Worm (Caenorhabditis elegans) whole organism, L4/young adult: ENCODE data around the gene Y105C5A.13.

Source experiments
- W03F9.2 ChIP-seq: fragments of 150-350 bp; optimal IDR thresholded peaks from 2 replicates; lab custom pipeline; 2014; ENCODE audit warnings: missing biosample characterization, missing genetic modification characterization
- dao-5 ChIP-seq: sonication (generic microtip); optimal IDR thresholded peaks from 2 replicates; lab custom pipeline; 2016; ENCODE audit warnings: missing genotype, missing genetic modification characterization, moderate library complexity, missing compliant biosample characterization
- him-1 ChIP-seq: sonication (generic microtip); optimal IDR thresholded peaks from 2 replicates; lab custom pipeline; 2016; ENCODE audit warnings: missing genotype, missing genetic modification reagents, missing genetic modification characterization, missing compliant biosample characterization

DNA sequence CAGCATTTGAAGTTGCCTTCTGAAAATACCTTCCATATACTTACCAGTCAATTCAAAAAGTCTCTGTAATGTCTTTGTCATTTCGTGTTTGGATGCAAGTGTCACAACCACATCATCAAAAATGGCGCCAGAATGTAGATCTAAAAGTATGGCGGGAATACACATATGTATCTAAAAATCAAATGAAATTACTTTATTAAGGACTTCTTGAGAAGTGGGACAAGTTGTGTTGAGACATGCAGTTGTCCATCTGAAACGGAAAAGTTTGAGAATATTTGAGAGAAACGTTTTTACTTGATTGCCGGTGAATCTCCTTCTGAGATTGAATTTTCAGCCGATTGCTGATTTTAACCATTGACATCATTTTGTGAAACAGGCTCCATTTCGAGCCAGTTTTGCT is 49.1 kb upstream of the Y105C5A.13 start:
- no peak for TF ChIP-seq dao-5 (tag; lab: Kevin White, UChicago)
- no peak for TF ChIP-seq him-1 (tag; lab: Kevin White, UChicago)
- no peak for TF ChIP-seq W03F9.2 (tag; lab: Kevin White, UChicago)
